Fruit fly (Drosophila melanogaster): Measurements from ENCODE around the gene PH4alphaSG1.

dm6 chr3R:30500226-30500625, 5.2 kb downstream of the PH4alphaSG1 start, which contains the start of gene PH4alphaNE1:
- TF ChIP-seq CG3065 (GFP tag; optimal IDR thresholded peaks at IDR 0.05) (no peak), toy (GFP tag; IDR thresholded peaks at IDR 0.05) (no peak), schlank (tag; optimal IDR thresholded peaks at IDR 0.05) (no peak), CrebB (tag; optimal IDR thresholded peaks at IDR 0.05) (no peak), CG6854 (GFP tag; optimal IDR thresholded peaks at IDR 0.05) (no peak), nmo (GFP tag; optimal IDR thresholded peaks at IDR 0.05) (no peak), Ets65A (GFP tag) (no peak)
